Fruit fly (Drosophila melanogaster) whole organism, pupa: ENCODE results near the gene CG31717.

Experiments used
- CG13204 ChIP-seq: fragments of 200-800 bp; sonication (Bioruptor generic); optimal IDR thresholded peaks from 2 replicates; lab custom pipeline; 2018; ENCODE audit warnings: missing biosample characterization, mild to moderate bottlenecking, missing genetic modification characterization, moderate library complexity
- CG34367 ChIP-seq: fragments of 200-800 bp; sonication (Bioruptor generic); optimal IDR thresholded peaks from 2 replicates; lab custom pipeline; 2018; ENCODE audit warnings: missing biosample characterization, mild to moderate bottlenecking, missing genetic modification characterization
- CG4496 ChIP-seq: fragments of 200-800 bp; sonication (Bioruptor generic); IDR thresholded peaks from 3 replicates; pipeline ENCODE4 v1.3.6; 2022; ENCODE audit warnings: missing biosample characterization, missing genetic modification characterization
- Pif1B ChIP-seq: fragments of 200-800 bp; sonication (Bioruptor generic); optimal IDR thresholded peaks from 3 replicates; lab custom pipeline; 2016; ENCODE audit warnings: missing biosample characterization, missing genetic modification characterization

DNA sequence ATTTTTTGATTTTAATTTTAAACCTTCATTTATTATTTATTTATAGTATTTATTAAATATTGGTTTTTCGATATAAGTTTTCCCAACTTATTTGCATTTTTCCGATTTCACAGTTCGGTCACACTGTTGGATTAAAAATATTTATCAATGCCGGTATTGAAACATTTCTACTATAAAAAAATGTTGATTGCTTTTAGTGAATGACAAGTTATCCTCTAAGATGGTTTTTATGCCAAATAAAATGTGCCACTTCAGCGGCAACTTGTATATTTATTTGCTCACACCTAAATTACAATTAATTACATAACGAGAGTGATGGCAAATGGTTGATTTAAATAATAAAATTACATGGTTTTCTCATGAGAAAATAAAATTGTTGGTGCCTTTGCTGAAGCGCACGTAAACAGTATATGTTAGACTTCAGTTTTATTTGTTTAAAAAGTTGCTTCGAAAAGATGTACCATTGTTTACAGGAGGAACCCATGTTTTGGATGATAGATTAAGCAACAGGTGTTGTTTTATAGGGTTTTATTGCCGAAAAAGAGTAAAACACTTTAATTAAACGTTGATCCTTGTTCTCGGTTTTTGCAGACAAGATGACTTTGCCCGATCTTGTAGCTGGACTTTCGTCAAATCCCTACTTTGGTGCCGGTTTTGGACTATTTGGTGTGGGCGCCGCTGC, 27.8 kb upstream of the CG31717 start, which contains the start of gene Bcs1:
- TF ChIP-seq CG34367 (tag; lab: Kevin White, UChicago) (no peak), Pif1B (GFP tag; lab: Kevin White, UChicago) (no peak), CG4496 (no peak), CG13204 (GFP tag; lab: Kevin White, UChicago) (no peak)
